Worm (Caenorhabditis elegans) whole organism, young adult: Measurements from ENCODE around the gene W06A11.1.
"Not testable (repeated sequence)": the region's sequence is repeated elsewhere in the genome, so short reads cannot be mapped to it uniquely, and the experiment has no call there.

Experiments used
- B0261.1 ChIP-seq: sonication (generic microtip); optimal IDR thresholded peaks from 2 replicates; lab custom pipeline; 2016; ENCODE audit warnings: mild to moderate bottlenecking, missing genetic modification characterization, moderate library complexity, missing compliant biosample characterization
- F55B11.4 ChIP-seq: sonication (generic microtip); optimal IDR thresholded peaks from 2 replicates; lab custom pipeline; 2016; ENCODE audit warnings: missing compliant biosample characterization, missing genetic modification characterization, borderline replicate concordance; ENCODE audit not compliant: insufficient read depth
- K11D2.4 ChIP-seq: fragments of 200-800 bp; sonication (Bioruptor generic); IDR thresholded peaks from 2 replicates; pipeline ENCODE4 v1.3.6; 2022; ENCODE audit warnings: missing genetic modification reagents, missing genetic modification characterization, missing compliant biosample characterization
- K12H6.12 ChIP-seq: fragments of 200-800 bp; sonication (Bioruptor generic); optimal IDR thresholded peaks from 2 replicates; lab custom pipeline; 2018; ENCODE audit warnings: mild to moderate bottlenecking, missing genetic modification characterization, missing compliant biosample characterization
- T07F8.4 ChIP-seq: sonication (generic microtip); optimal IDR thresholded peaks from 2 replicates; lab custom pipeline; 2016; ENCODE audit warnings: mild to moderate bottlenecking, missing genetic modification characterization, moderate library complexity, missing compliant biosample characterization
- Y53G8AR.9 ChIP-seq: fragments of 200-800 bp; sonication (Bioruptor generic); conservative IDR thresholded peaks from 2 replicates; pipeline ENCODE4 v1.3.6; 2022; ENCODE audit warnings: missing genetic modification reagents, missing genetic modification characterization, missing compliant biosample characterization
- Y95B8A.8 ChIP-seq: fragments of 200-800 bp; sonication (Bioruptor generic); IDR thresholded peaks from 2 replicates; pipeline ENCODE4 v1.3.6; 2022; ENCODE audit warnings: missing genetic modification reagents, missing genetic modification characterization, missing compliant biosample characterization
- akir-1 ChIP-seq: fragments of 200-800 bp; sonication (Bioruptor generic); optimal IDR thresholded peaks from 2 replicates; lab custom pipeline; 2018; ENCODE audit warnings: mild to moderate bottlenecking, missing genetic modification characterization, moderate library complexity, missing compliant biosample characterization
- aptf-2 ChIP-seq: fragments of 200-800 bp; sonication (Bioruptor generic); conservative IDR thresholded peaks from 2 replicates; pipeline ENCODE4 v1.3.6; 2022; ENCODE audit warnings: missing genetic modification reagents, missing genetic modification characterization, missing compliant biosample characterization
- athp-1 ChIP-seq: sonication (generic microtip); optimal IDR thresholded peaks from 2 replicates; lab custom pipeline; 2017; ENCODE audit warnings: mild to moderate bottlenecking, missing genetic modification characterization, missing compliant biosample characterization
- cebp-1 ChIP-seq, 2 experiments: fragments of 200-800 bp in 1 of 2; sonication (Bioruptor generic) in 1 of 2; sonication (generic microtip) in 1 of 2; IDR thresholded peaks in 1 of 2; optimal IDR thresholded peaks in 1 of 2; 2 replicates each; pipeline versions ENCODE4 v1.3.6 to Lab custom; 2017 to 2022; ENCODE audit warnings: missing compliant biosample characterization in 2 of 2, missing genetic modification characterization in 2 of 2, mild to moderate bottlenecking in 1 of 2, missing genetic modification reagents in 1 of 2, moderate library complexity in 1 of 2
- ceh-100 ChIP-seq: fragments of 200-800 bp; sonication (Bioruptor generic); IDR thresholded peaks from 2 replicates; pipeline ENCODE4 v1.3.6; 2022; ENCODE audit warnings: missing genetic modification reagents, missing genetic modification characterization, missing compliant biosample characterization
- chd-7 ChIP-seq: sonication (generic microtip); optimal IDR thresholded peaks from 2 replicates; lab custom pipeline; 2016; ENCODE audit warnings: mild to moderate bottlenecking, missing genetic modification characterization, moderate library complexity, missing compliant biosample characterization
- dpl-1 ChIP-seq: fragments of 150-350 bp; optimal IDR thresholded peaks from 2 replicates; lab custom pipeline; 2014; ENCODE audit warnings: missing biosample characterization, missing genetic modification reagents, missing genetic modification characterization
- egl-44 ChIP-seq: fragments of 200-800 bp; sonication (Bioruptor generic); IDR thresholded peaks from 2 replicates; pipeline ENCODE4 v1.3.6; 2022; ENCODE audit warnings: missing genetic modification reagents, missing genetic modification characterization, missing compliant biosample characterization
- ekl-4 ChIP-seq: fragments of 200-800 bp; sonication (Bioruptor generic); IDR thresholded peaks from 2 replicates; pipeline ENCODE4 v1.3.6; 2022; ENCODE audit warnings: missing genetic modification reagents, missing genetic modification characterization, missing compliant biosample characterization
- gei-17 ChIP-seq: fragments of 200-800 bp; sonication (Bioruptor generic); optimal IDR thresholded peaks from 2 replicates; lab custom pipeline; 2018; ENCODE audit warnings: mild to moderate bottlenecking, missing genetic modification characterization, missing compliant biosample characterization
- him-1 ChIP-seq: sonication (generic microtip); optimal IDR thresholded peaks from 2 replicates; lab custom pipeline; 2016; ENCODE audit warnings: missing genotype, missing genetic modification reagents, missing genetic modification characterization, missing compliant biosample characterization
- hrde-1 ChIP-seq: sonication (generic microtip); optimal IDR thresholded peaks from 2 replicates; lab custom pipeline; 2016; ENCODE audit warnings: missing genetic modification characterization, mild to moderate bottlenecking, missing compliant biosample characterization, moderate library complexity, missing genotype, missing genetic modification reagents, borderline replicate concordance
- let-607 ChIP-seq, 2 experiments: fragments of 200-800 bp in 1 of 2; sonication (Bioruptor generic) in 1 of 2; sonication (generic microtip) in 1 of 2; optimal IDR thresholded peaks; 2 replicates each; lab custom pipeline; 2016 to 2018; ENCODE audit warnings: mild to moderate bottlenecking in 2 of 2, missing compliant biosample characterization in 2 of 2, missing genetic modification characterization in 2 of 2, moderate library complexity in 2 of 2, missing genotype in 1 of 2
- lin-40 ChIP-seq: sonication (generic microtip); optimal IDR thresholded peaks from 2 replicates; lab custom pipeline; 2016; ENCODE audit warnings: missing genetic modification characterization, mild to moderate bottlenecking, missing compliant biosample characterization, missing genotype, missing genetic modification reagents
- lin-54 ChIP-seq: fragments of 200-800 bp; sonication (Bioruptor generic); optimal IDR thresholded peaks from 2 replicates; lab custom pipeline; 2018; ENCODE audit warnings: mild to moderate bottlenecking, missing genetic modification characterization, missing compliant biosample characterization
- madf-8 ChIP-seq: fragments of 200-800 bp; sonication (Bioruptor generic); conservative IDR thresholded peaks from 2 replicates; pipeline ENCODE4 v1.3.6; 2022; ENCODE audit warnings: missing genetic modification reagents, missing genetic modification characterization, missing compliant biosample characterization
- mxl-1 ChIP-seq: sonication (generic microtip); optimal IDR thresholded peaks from 2 replicates; lab custom pipeline; 2016; ENCODE audit warnings: missing genetic modification characterization, missing compliant biosample characterization
- nfya-1 ChIP-seq: sonication (generic microtip); optimal IDR thresholded peaks from 2 replicates; lab custom pipeline; 2017; ENCODE audit warnings: antibody characterized with exemption, missing compliant biosample characterization, missing genetic modification characterization, borderline replicate concordance; ENCODE audit not compliant: insufficient read depth
- nhr-27 ChIP-seq: fragments of 200-800 bp; sonication (Bioruptor generic); optimal IDR thresholded peaks from 2 replicates; lab custom pipeline; 2018; ENCODE audit warnings: mild to moderate bottlenecking, missing genetic modification characterization, moderate library complexity, missing compliant biosample characterization
- nhr-80 ChIP-seq: sonication (generic microtip); optimal IDR thresholded peaks from 2 replicates; lab custom pipeline; 2016; ENCODE audit warnings: missing genetic modification characterization, missing compliant biosample characterization
- pbrm-1 ChIP-seq: fragments of 200-800 bp; sonication (Bioruptor generic); IDR thresholded peaks from 2 replicates; pipeline ENCODE4 v1.3.6; 2022; ENCODE audit warnings: missing genetic modification reagents, missing genetic modification characterization, missing compliant biosample characterization
- rcor-1 ChIP-seq: fragments of 200-800 bp; sonication (Bioruptor generic); IDR thresholded peaks from 2 replicates; pipeline ENCODE4 v1.3.6; 2022; ENCODE audit warnings: missing genetic modification reagents, missing genetic modification characterization, missing compliant biosample characterization
- rpc-1 ChIP-seq, 2 experiments: fragments of 150-350 bp in 1 of 2; sonication (generic microtip) in 1 of 2; optimal IDR thresholded peaks; 2 replicates each; lab custom pipeline; 2014 to 2018; ENCODE audit warnings: missing biosample characterization in 1 of 2, missing genetic modification characterization in 1 of 2, missing genetic modification reagents in 1 of 2, missing genotype in 1 of 2
- sptf-2 ChIP-seq: fragments of 200-800 bp; sonication (Bioruptor generic); optimal IDR thresholded peaks from 2 replicates; lab custom pipeline; 2018; ENCODE audit warnings: mild to moderate bottlenecking, missing genetic modification characterization, missing compliant biosample characterization
- tbp1 ChIP-seq: fragments of 200-800 bp; sonication (Bioruptor generic); optimal IDR thresholded peaks from 2 replicates; lab custom pipeline; 2018; ENCODE audit warnings: mild to moderate bottlenecking, missing genetic modification characterization, missing compliant biosample characterization
- unc-62 ChIP-seq: fragments of 150-350 bp; optimal IDR thresholded peaks from 2 replicates; lab custom pipeline; 2014; ENCODE audit warnings: missing biosample characterization, missing genetic modification reagents, missing genetic modification characterization
- zfh-2 ChIP-seq: fragments of 200-800 bp; sonication (Bioruptor generic); conservative IDR thresholded peaks from 2 replicates; pipeline ENCODE4 v1.3.6; 2022; ENCODE audit warnings: missing genetic modification reagents, missing genetic modification characterization, missing compliant biosample characterization
- zim-3 ChIP-seq: sonication (generic microtip); optimal IDR thresholded peaks from 2 replicates; lab custom pipeline; 2017; ENCODE audit warnings: mild to moderate bottlenecking, missing genetic modification characterization, moderate library complexity, missing compliant biosample characterization
- ztf-22 ChIP-seq: fragments of 200-800 bp; sonication (Bioruptor generic); optimal IDR thresholded peaks from 2 replicates; lab custom pipeline; 2018; ENCODE audit warnings: mild to moderate bottlenecking, missing genetic modification characterization, moderate library complexity, missing compliant biosample characterization

Gene W06A11.1

ce11 chrII:4071075-4071474, 3.7 kb downstream of the W06A11.1 start:
- TF ChIP-seq zfh-2 (GFP tag; lab: Robert Waterston, UW) (peak; percentile 66), rcor-1 (GFP tag; lab: Robert Waterston, UW) (no peak)

- TF ChIP-seq him-1, result no peak
- no peak for TF ChIP-seq hrde-1
- no peak for TF ChIP-seq zim-3 (tag; lab: Kevin White, UChicago)
- TF ChIP-seq Y95B8A.8 (GFP tag; lab: Robert Waterston, UW), result no peak
- no peak for TF ChIP-seq mxl-1 (tag; lab: Kevin White, UChicago)
- no peak for TF ChIP-seq akir-1 (GFP tag; lab: Kevin White, UChicago)
- no peak for TF ChIP-seq aptf-2 (GFP tag; lab: Robert Waterston, UW)
- TF ChIP-seq zfh-2 (GFP tag; lab: Robert Waterston, UW), result no peak
- no peak for TF ChIP-seq Y53G8AR.9 (GFP tag; lab: Robert Waterston, UW)
- no peak for TF ChIP-seq T07F8.4
- TF ChIP-seq chd-7 (tag; lab: Kevin White, UChicago), result no peak
- no peak for TF ChIP-seq lin-54 (GFP tag; lab: Kevin White, UChicago)
- no peak for TF ChIP-seq K11D2.4
- TF ChIP-seq nhr-80 (tag; lab: Kevin White, UChicago), result no peak
- TF ChIP-seq nfya-1, result no peak
Observed at ce11 chrII:4074710-4075109, 7.4 kb downstream of the W06A11.1 start.

- TF ChIP-seq rpc-1 (optimal IDR thresholded peaks at IDR 0.05; lab: Kevin White, UChicago), result not testable (repeated sequence)
- TF ChIP-seq rpc-1 (tag; optimal IDR thresholded peaks at IDR 0.05; lab: Kevin White, UChicago) (peak; percentile 50), zfh-2 (GFP tag; lab: Robert Waterston, UW) (peak; percentile 38; the same call in 1 of the 2 replicates)
Observed at ce11 chrII:4078048-4078447, 10.7 kb downstream of the W06A11.1 start.

- TF ChIP-seq ekl-4 (GFP tag; lab: Robert Waterston, UW) (no peak), zfh-2 (GFP tag; lab: Robert Waterston, UW) (peak; percentile 53; the same call in 1 of the 2 replicates), gei-17 (GFP tag; lab: Kevin White, UChicago) (no peak), unc-62 (GFP tag; lab: Kevin White, UChicago) (no peak)
Observed at ce11 chrII:4081141-4081540, 13.8 kb downstream of the W06A11.1 start.

- TF ChIP-seq ceh-100 (GFP tag; lab: Robert Waterston, UW) (no peak), sptf-2 (GFP tag; lab: Kevin White, UChicago) (no peak), F55B11.4 (tag; lab: Kevin White, UChicago) (no peak), pbrm-1 (GFP tag; lab: Robert Waterston, UW) (no peak), cebp-1 (GFP tag; IDR thresholded peaks at IDR 0.05; lab: Robert Waterston, UW) (no peak), cebp-1 (tag; optimal IDR thresholded peaks at IDR 0.05; lab: Kevin White, UChicago) (no peak), athp-1 (tag; lab: Kevin White, UChicago) (no peak)
Observed at ce11 chrII:4081891-4082290, 14.5 kb downstream of the W06A11.1 start.

- TF ChIP-seq K12H6.12 (tag; lab: Kevin White, UChicago) (no peak), ztf-22 (no peak), madf-8 (GFP tag; lab: Robert Waterston, UW) (no peak), lin-40 (tag; lab: Kevin White, UChicago) (no peak), ceh-100 (GFP tag; lab: Robert Waterston, UW) (no peak), T07F8.4 (no peak), B0261.1 (tag; lab: Kevin White, UChicago) (no peak), nhr-27 (no peak), tbp1 (GFP tag; lab: Kevin White, UChicago) (no peak), dpl-1 (GFP tag; lab: Kevin White, UChicago) (no peak), egl-44 (GFP tag; lab: Robert Waterston, UW) (no peak), let-607 (tag; optimal IDR thresholded peaks at IDR 0.05; lab: Kevin White, UChicago) (no peak), nhr-80 (tag; lab: Kevin White, UChicago) (no peak)
Observed at ce11 chrII:4082754-4083153, 15.4 kb downstream of the W06A11.1 start, which contains the start of gene R11F4.2. Gene R11F4.2, plus strand, starts transcription at chrII:4083054.
